Fruit fly (Drosophila melanogaster) whole organism, embryonic: ENCODE measurements around the gene Or83a.

Experiments
- CG12104 ChIP-seq: fragments of 200-800 bp; sonication (Bioruptor generic); optimal IDR thresholded peaks from 3 replicates; lab custom pipeline; 2016; ENCODE audit warnings: missing biosample characterization, missing genetic modification characterization
- CG13424 ChIP-seq: fragments of 200-800 bp; sonication (Bioruptor generic); optimal IDR thresholded peaks from 2 replicates; lab custom pipeline; 2019; ENCODE audit warnings: missing biosample characterization, mild to moderate bottlenecking, missing genetic modification characterization, moderate library complexity
- CG14860 ChIP-seq: fragments of 200-800 bp; sonication (Bioruptor generic); IDR thresholded peaks from 3 replicates; pipeline ENCODE4 v1.3.6; 2022; ENCODE audit warnings: missing biosample characterization, missing genetic modification characterization; ENCODE audit not compliant: partially characterized antibody
- CG15073 ChIP-seq: fragments of 200-800 bp; sonication (Bioruptor generic); optimal IDR thresholded peaks from 2 replicates; lab custom pipeline; 2016; ENCODE audit warnings: missing biosample characterization, missing genetic modification characterization
- CG16813 ChIP-seq: fragments of 200-800 bp; sonication (Bioruptor generic); IDR thresholded peaks from 3 replicates; pipeline ENCODE4 v1.3.6; 2022; ENCODE audit warnings: missing biosample characterization, missing genetic modification characterization; ENCODE audit not compliant: partially characterized antibody
- CG17568 ChIP-seq: fragments of 200-800 bp; sonication (Bioruptor generic); optimal IDR thresholded peaks from 2 replicates; lab custom pipeline; 2018; ENCODE audit warnings: missing biosample characterization, mild to moderate bottlenecking, missing genetic modification characterization, moderate library complexity
- CG2202 ChIP-seq: fragments of 200-800 bp; sonication (Bioruptor generic); optimal IDR thresholded peaks from 2 replicates; lab custom pipeline; 2018; ENCODE audit warnings: missing biosample characterization, mild to moderate bottlenecking, missing genetic modification characterization
- CG2875 ChIP-seq: fragments of 200-800 bp; sonication (Bioruptor generic); optimal IDR thresholded peaks from 2 replicates; lab custom pipeline; 2017; ENCODE audit warnings: missing biosample characterization, mild to moderate bottlenecking, missing genetic modification characterization, missing genetic modification reagents
- CG30431 ChIP-seq: fragments of 200-800 bp; sonication (Bioruptor generic); optimal IDR thresholded peaks from 2 replicates; lab custom pipeline; 2017; ENCODE audit warnings: missing biosample characterization, missing genetic modification characterization
- CG31441 ChIP-seq: fragments of 200-800 bp; sonication (Bioruptor generic); IDR thresholded peaks from 2 replicates; pipeline ENCODE4 v1.3.6; 2022; ENCODE audit warnings: missing biosample characterization, missing genetic modification characterization
- CG33213 ChIP-seq: fragments of 200-800 bp; sonication (Bioruptor generic); optimal IDR thresholded peaks from 3 replicates; lab custom pipeline; 2016; ENCODE audit warnings: missing biosample characterization, missing genetic modification characterization
- CG5180 ChIP-seq: fragments of 200-800 bp; sonication (Bioruptor generic); optimal IDR thresholded peaks from 3 replicates; lab custom pipeline; 2017; ENCODE audit warnings: missing biosample characterization, missing genetic modification characterization, mild to moderate bottlenecking, moderate library complexity, missing genetic modification reagents
- CG6272 ChIP-seq: fragments of 200-800 bp; sonication (Bioruptor generic); IDR thresholded peaks from 2 replicates; pipeline ENCODE4 v1.3.6; 2022; ENCODE audit warnings: missing biosample characterization, missing genetic modification characterization
- CG6654 ChIP-seq: fragments of 200-800 bp; sonication (Bioruptor generic); optimal IDR thresholded peaks from 2 replicates; lab custom pipeline; 2017; ENCODE audit warnings: missing biosample characterization, mild to moderate bottlenecking, missing genetic modification characterization
- CG7271 ChIP-seq: fragments of 200-800 bp; sonication (Bioruptor generic); optimal IDR thresholded peaks from 2 replicates; lab custom pipeline; 2018; ENCODE audit warnings: missing biosample characterization, mild to moderate bottlenecking, missing genetic modification characterization, moderate library complexity
- CG8359 ChIP-seq: fragments of 200-800 bp; sonication (Bioruptor generic); optimal IDR thresholded peaks from 2 replicates; lab custom pipeline; 2017; ENCODE audit warnings: missing biosample characterization, mild to moderate bottlenecking, missing genetic modification characterization, borderline replicate concordance
- CG8924 ChIP-seq: fragments of 200-800 bp; optimal IDR thresholded peaks from 3 replicates; lab custom pipeline; 2019; ENCODE audit warnings: missing biosample characterization, mild to moderate bottlenecking, missing genetic modification characterization, moderate library complexity
- CG9932 ChIP-seq: fragments of 200-800 bp; sonication (Bioruptor generic); IDR thresholded peaks from 2 replicates; pipeline ENCODE4 v1.3.6; 2022; ENCODE audit warnings: missing biosample characterization, missing genetic modification characterization
- Camta ChIP-seq: fragments of 200-800 bp; sonication (Bioruptor generic); optimal IDR thresholded peaks from 2 replicates; lab custom pipeline; 2016; ENCODE audit warnings: missing biosample characterization, missing genetic modification characterization
- Dip3 ChIP-seq: fragments of 200-800 bp; sonication (Bioruptor generic); optimal IDR thresholded peaks from 3 replicates; lab custom pipeline; 2016; ENCODE audit warnings: missing biosample characterization, missing genetic modification characterization
- E2f2 ChIP-seq: fragments of 200-800 bp; sonication (Bioruptor generic); IDR thresholded peaks from 2 replicates; pipeline ENCODE4 v1.3.6; 2022; ENCODE audit warnings: missing biosample characterization, missing genetic modification characterization
- HHEX ChIP-seq: fragments of 200-800 bp; sonication (Bioruptor generic); optimal IDR thresholded peaks from 3 replicates; lab custom pipeline; 2017; ENCODE audit warnings: missing biosample characterization, mild to moderate bottlenecking, missing genetic modification characterization, missing genetic modification reagents
- HmgZ ChIP-seq: fragments of 200-800 bp; sonication (Bioruptor generic); optimal IDR thresholded peaks from 2 replicates; lab custom pipeline; 2018; ENCODE audit warnings: missing biosample characterization, mild to moderate bottlenecking, missing genetic modification characterization
- Lpt ChIP-seq: fragments of >200 bp; optimal IDR thresholded peaks from 2 replicates; lab custom pipeline; 2018; ENCODE audit warnings: missing biosample characterization, missing genetic modification characterization
- Mrtf ChIP-seq: fragments of 200-800 bp; sonication (Bioruptor generic); IDR thresholded peaks from 3 replicates; pipeline ENCODE4 v1.3.6; 2022; ENCODE audit warnings: missing biosample characterization, missing genetic modification characterization
- Ptx1 ChIP-seq: fragments of 200-800 bp; sonication (Bioruptor generic); IDR thresholded peaks from 2 replicates; pipeline ENCODE4 v1.3.6; 2022; ENCODE audit warnings: missing biosample characterization, missing genetic modification characterization
- Ravus ChIP-seq: fragments of 200-800 bp; sonication (Bioruptor generic); IDR thresholded peaks from 2 replicates; pipeline ENCODE4 v1.3.6; 2022; ENCODE audit warnings: missing biosample characterization, missing genetic modification characterization
- TFAM ChIP-seq: fragments of 200-800 bp; sonication (Bioruptor generic); optimal IDR thresholded peaks from 2 replicates; lab custom pipeline; 2017; ENCODE audit warnings: missing biosample characterization, missing genetic modification characterization, inconsistent platforms
- dm ChIP-seq: fragments of 200-800 bp; sonication (Bioruptor generic); optimal IDR thresholded peaks from 3 replicates; lab custom pipeline; 2016; ENCODE audit warnings: missing biosample characterization, missing genetic modification characterization
- dmrt11E ChIP-seq: fragments of 200-800 bp; sonication (Bioruptor generic); optimal IDR thresholded peaks from 3 replicates; lab custom pipeline; 2018; ENCODE audit warnings: missing biosample characterization, mild to moderate bottlenecking, missing genetic modification characterization, moderate library complexity
- ewg ChIP-seq: fragments of 200-800 bp; sonication (Bioruptor generic); optimal IDR thresholded peaks from 3 replicates; lab custom pipeline; 2017; ENCODE audit warnings: mild to moderate bottlenecking, missing biosample characterization, missing genetic modification reagents, missing genetic modification characterization
- eyg ChIP-seq: fragments of 200-800 bp; sonication (Bioruptor generic); optimal IDR thresholded peaks from 3 replicates; lab custom pipeline; 2016; ENCODE audit warnings: missing biosample characterization, missing genetic modification characterization
- fd3F ChIP-seq: fragments of 200-800 bp; sonication (Bioruptor generic); optimal IDR thresholded peaks from 2 replicates; lab custom pipeline; 2018; ENCODE audit warnings: missing biosample characterization, mild to moderate bottlenecking, missing genetic modification characterization, moderate library complexity
- fu2 ChIP-seq: fragments of 200-800 bp; sonication (Bioruptor generic); optimal IDR thresholded peaks from 2 replicates; lab custom pipeline; 2016; ENCODE audit warnings: missing biosample characterization, missing genetic modification characterization
- gfzf ChIP-seq: fragments of 200-800 bp; sonication (Bioruptor generic); optimal IDR thresholded peaks from 2 replicates; lab custom pipeline; 2016; ENCODE audit warnings: missing biosample characterization, mild to moderate bottlenecking, missing genetic modification characterization, moderate library complexity
- ken ChIP-seq: fragments of 200-800 bp; sonication (Bioruptor generic); IDR thresholded peaks from 3 replicates; pipeline ENCODE4 v1.3.6; 2022; ENCODE audit warnings: missing biosample characterization, missing genetic modification characterization
- odd ChIP-seq: fragments of 200-800 bp; sonication (Bioruptor generic); optimal IDR thresholded peaks from 2 replicates; lab custom pipeline; 2017; ENCODE audit warnings: missing biosample characterization, mild to moderate bottlenecking, missing genetic modification characterization
- prd ChIP-seq, 3 experiments: fragments of >200 bp in 2 of 3; fragments of 200-800 bp in 1 of 3; sonication (Bioruptor generic) in 1 of 3; optimal IDR thresholded peaks in 2 of 3; IDR thresholded peaks in 1 of 3; 2 replicates in 2 of 3; 3 replicates in 1 of 3; pipeline versions ENCODE4 v1.3.6 to Lab custom; 2017 to 2022; ENCODE audit warnings: missing biosample characterization in 1 of 3, missing genetic modification characterization in 1 of 3
- sens-2 ChIP-seq: fragments of 200-800 bp; sonication (Bioruptor generic); IDR thresholded peaks from 2 replicates; pipeline ENCODE4 v1.3.6; 2022; ENCODE audit warnings: missing biosample characterization, missing genetic modification characterization
- slp2 ChIP-seq: fragments of 200-800 bp; sonication (Bioruptor generic); optimal IDR thresholded peaks from 2 replicates; lab custom pipeline; 2016; ENCODE audit warnings: missing biosample characterization, missing genetic modification characterization
- sob ChIP-seq: fragments of 200-800 bp; sonication (Bioruptor generic); IDR thresholded peaks from 2 replicates; pipeline ENCODE4 v1.3.6; 2022; ENCODE audit warnings: missing biosample characterization, missing genetic modification characterization
- tll ChIP-seq, 2 experiments: fragments of 200-800 bp in 1 of 2; fragments of >200 bp in 1 of 2; sonication (Bioruptor generic) in 1 of 2; optimal IDR thresholded peaks; 2 replicates each; lab custom pipeline; 2017 to 2019; ENCODE audit warnings: missing biosample characterization in 2 of 2, missing genetic modification characterization in 2 of 2, mild to moderate bottlenecking in 1 of 2, moderate library complexity in 1 of 2
- unc-4 ChIP-seq: fragments of 200-800 bp; sonication (Bioruptor generic); IDR thresholded peaks from 2 replicates; pipeline ENCODE4 v1.3.6; 2022; ENCODE audit warnings: missing biosample characterization, missing genetic modification characterization; ENCODE audit not compliant: partially characterized antibody
- wdn ChIP-seq: fragments of 200-800 bp; sonication (Bioruptor generic); IDR thresholded peaks from 2 replicates; pipeline ENCODE4 v1.3.6; 2022; ENCODE audit warnings: missing biosample characterization, missing genetic modification characterization
- zen ChIP-seq: fragments of 200-800 bp; sonication (Bioruptor generic); optimal IDR thresholded peaks from 3 replicates; lab custom pipeline; 2018; ENCODE audit warnings: missing biosample characterization, mild to moderate bottlenecking, missing genetic modification characterization, moderate library complexity

The Or83a gene

dm6 chr3R:5368170-5368781 is 30.7 kb downstream of the Or83a start, which contains the start of gene Cerk (continued):
- TF ChIP-seq odd (GFP tag; lab: Kevin White, UChicago) (no peak), CG15073 (no peak), CG16813 (GFP tag; lab: Robert Waterston, UW) (peak; percentile 49; the same call in 1 of the 3 replicates), CG13424 (peak; percentile 34), gfzf (peak; percentile 95), ewg (GFP tag; lab: Kevin White, UChicago) (no peak), sens-2 (no peak), CG14860 (GFP tag; lab: Robert Waterston, UW) (no peak), fu2 (no peak), CG9932 (GFP tag; lab: Robert Waterston, UW) (peak; percentile 72), ken (GFP tag; lab: Robert Waterston, UW) (peak; percentile 13; the same call in 1 of the 3 replicates), tll (GFP tag; optimal IDR thresholded peaks at IDR 0.05; lab: Kevin White, UChicago) (no peak), Mrtf (GFP tag; lab: Robert Waterston, UW) (0 out of 3 replicates have a peak, but pooled peaks have one; percentile 21), Dip3 (GFP tag; lab: Kevin White, UChicago) (peak; percentile 7), CG17568 (GFP tag; lab: Kevin White, UChicago) (no peak), unc-4 (GFP tag; lab: Robert Waterston, UW) (peak; percentile 51; the same call in 1 of the 2 replicates), sob (peak; percentile 75), fd3F (no peak), E2f2 (GFP tag; lab: Robert Waterston, UW) (peak; percentile 57), Ravus (no peak), CG2875 (GFP tag; lab: Kevin White, UChicago) (no peak), CG31441 (GFP tag; lab: Robert Waterston, UW) (peak; percentile 36; the same call in 1 of the 2 replicates), dmrt11E (no peak), eyg (GFP tag; lab: Kevin White, UChicago) (peak; percentile 59), CG8924 (tag; lab: Kevin White, UChicago) (no peak), CG5180 (GFP tag; lab: Kevin White, UChicago) (no peak), CG2202 (tag; lab: Kevin White, UChicago) (peak; percentile 4), CG6272 (no peak), CG8359 (GFP tag; lab: Kevin White, UChicago) (no peak), CG6654 (peak; percentile 41), dm (GFP tag; lab: Kevin White, UChicago) (peak; percentile 57), Lpt (no peak), CG12104 (no peak), TFAM (GFP tag; lab: Kevin White, UChicago) (no peak), CG33213 (peak; percentile 73), wdn (GFP tag; lab: Robert Waterston, UW) (no peak), Camta (GFP tag; lab: Kevin White, UChicago) (peak; percentile 17), Ptx1 (GFP tag; lab: Robert Waterston, UW) (peak; percentile 32; the same call in 1 of the 2 replicates), HmgZ (tag; lab: Kevin White, UChicago) (peak; percentile 53), prd (optimal IDR thresholded peaks at IDR 0.05; lab: Kevin White, UChicago) (no peak), prd (GFP tag; IDR thresholded peaks at IDR 0.05; lab: Robert Waterston, UW) (peak; percentile 48; the same call in 1 of the 3 replicates), CG7271 (no peak), HHEX (GFP tag; lab: Kevin White, UChicago) (no peak), zen (tag; lab: Kevin White, UChicago) (peak; percentile 0), CG30431 (no peak), slp2 (GFP tag; lab: Kevin White, UChicago) (no peak)
